Fruit fly (Drosophila melanogaster) whole organism, embryonic: ENCODE measurements around the gene CG42263.
A peak's percentile ranks its signal among the peaks of the same experiment; 100 is the strongest.

ENCODE experiments used
- Aef1 ChIP-seq: fragments of 200-800 bp; sonication (Bioruptor generic); IDR thresholded peaks from 3 replicates; pipeline ENCODE4 v1.3.6; 2022; ENCODE audit warnings: missing biosample characterization, missing genetic modification characterization
- Atf3 ChIP-seq: fragments of 200-800 bp; sonication (Bioruptor generic); optimal IDR thresholded peaks from 3 replicates; lab custom pipeline; 2016; ENCODE audit warnings: missing biosample characterization, missing genetic modification characterization
- BtbVII ChIP-seq: fragments of 200-800 bp; sonication (Bioruptor generic); optimal IDR thresholded peaks from 3 replicates; lab custom pipeline; 2017; ENCODE audit warnings: missing biosample characterization, mild to moderate bottlenecking, missing genetic modification characterization
- CG11696 ChIP-seq: fragments of 200-800 bp; sonication (Bioruptor generic); IDR thresholded peaks from 2 replicates; pipeline ENCODE4 v1.3.6; 2022; ENCODE audit warnings: missing biosample characterization, missing genetic modification characterization
- CG11723 ChIP-seq: fragments of 200-800 bp; sonication (Bioruptor generic); optimal IDR thresholded peaks from 2 replicates; lab custom pipeline; 2017; ENCODE audit warnings: missing biosample characterization, mild to moderate bottlenecking, missing genetic modification characterization
- CG12942 ChIP-seq: fragments of 200-800 bp; sonication (Bioruptor generic); optimal IDR thresholded peaks from 3 replicates; lab custom pipeline; 2016; ENCODE audit warnings: missing biosample characterization, missing genetic modification characterization
- CG13894 ChIP-seq: fragments of 200-800 bp; sonication (Bioruptor generic); optimal IDR thresholded peaks from 3 replicates; lab custom pipeline; 2018; ENCODE audit warnings: missing biosample characterization, mild to moderate bottlenecking, missing genetic modification characterization, moderate library complexity
- CG14860 ChIP-seq: fragments of 200-800 bp; sonication (Bioruptor generic); IDR thresholded peaks from 3 replicates; pipeline ENCODE4 v1.3.6; 2022; ENCODE audit warnings: missing biosample characterization, missing genetic modification characterization; ENCODE audit not compliant: partially characterized antibody
- CG1647 ChIP-seq: fragments of 200-800 bp; sonication (Bioruptor generic); optimal IDR thresholded peaks from 3 replicates; lab custom pipeline; 2016; ENCODE audit warnings: missing biosample characterization, missing genetic modification characterization
- CG34376 ChIP-seq: fragments of 200-800 bp; sonication (Bioruptor generic); optimal IDR thresholded peaks from 2 replicates; lab custom pipeline; 2018; ENCODE audit warnings: missing biosample characterization, mild to moderate bottlenecking, missing genetic modification characterization
- CG4328 ChIP-seq: fragments of 200-800 bp; sonication (Bioruptor generic); optimal IDR thresholded peaks from 3 replicates; lab custom pipeline; 2017; ENCODE audit warnings: missing biosample characterization, missing genetic modification reagents, missing genetic modification characterization
- CG4424 ChIP-seq: fragments of 200-800 bp; sonication (Bioruptor generic); optimal IDR thresholded peaks from 3 replicates; lab custom pipeline; 2016; ENCODE audit warnings: missing biosample characterization, missing genetic modification characterization
- CG4730 ChIP-seq: fragments of 200-800 bp; sonication (Bioruptor generic); IDR thresholded peaks from 2 replicates; pipeline ENCODE4 v1.3.6; 2022; ENCODE audit warnings: missing biosample characterization, missing genetic modification characterization
- CG4820 ChIP-seq: fragments of 200-800 bp; sonication (Bioruptor generic); optimal IDR thresholded peaks from 3 replicates; lab custom pipeline; 2016; ENCODE audit warnings: missing biosample characterization, missing genetic modification characterization
- CG6765 ChIP-seq: fragments of 200-800 bp; sonication (Bioruptor generic); optimal IDR thresholded peaks from 3 replicates; lab custom pipeline; 2017; ENCODE audit warnings: missing biosample characterization, mild to moderate bottlenecking, missing genetic modification characterization
- CG7556 ChIP-seq: fragments of 200-800 bp; sonication (Bioruptor generic); optimal IDR thresholded peaks from 2 replicates; lab custom pipeline; 2017; ENCODE audit warnings: missing biosample characterization, mild to moderate bottlenecking, missing genetic modification characterization
- CG8944 ChIP-seq: fragments of 200-800 bp; sonication (Bioruptor generic); optimal IDR thresholded peaks from 3 replicates; lab custom pipeline; 2016; ENCODE audit warnings: missing biosample characterization, missing genetic modification characterization
- CG9797 ChIP-seq: fragments of 200-800 bp; sonication (Bioruptor generic); optimal IDR thresholded peaks from 3 replicates; lab custom pipeline; 2018; ENCODE audit warnings: missing biosample characterization, mild to moderate bottlenecking, missing genetic modification characterization
- Camta ChIP-seq: fragments of 200-800 bp; sonication (Bioruptor generic); optimal IDR thresholded peaks from 2 replicates; lab custom pipeline; 2016; ENCODE audit warnings: missing biosample characterization, missing genetic modification characterization
- Dbx ChIP-seq: fragments of 200-800 bp; sonication (Bioruptor generic); IDR thresholded peaks from 3 replicates; pipeline ENCODE4 v1.3.6; 2022; ENCODE audit warnings: missing biosample characterization, missing genetic modification characterization
- Dek ChIP-seq: fragments of 200-800 bp; sonication (Bioruptor generic); optimal IDR thresholded peaks from 3 replicates; lab custom pipeline; 2019; ENCODE audit warnings: missing biosample characterization, mild to moderate bottlenecking, missing genetic modification characterization, moderate library complexity
- Doc2 ChIP-seq: fragments of 200-800 bp; sonication (Bioruptor generic); IDR thresholded peaks from 2 replicates; pipeline ENCODE4 v1.3.6; 2022; ENCODE audit warnings: missing biosample characterization, missing genetic modification characterization
- Dp ChIP-seq: fragments of 200-800 bp; sonication (Bioruptor generic); optimal IDR thresholded peaks from 2 replicates; lab custom pipeline; 2018; ENCODE audit warnings: missing biosample characterization, mild to moderate bottlenecking, missing genetic modification characterization, moderate library complexity
- Hmx ChIP-seq: fragments of 200-800 bp; sonication (Bioruptor generic); optimal IDR thresholded peaks from 2 replicates; lab custom pipeline; 2016; ENCODE audit warnings: missing biosample characterization, missing genetic modification characterization
- Hr3 ChIP-seq: fragments of 200-800 bp; sonication (Bioruptor generic); optimal IDR thresholded peaks from 3 replicates; lab custom pipeline; 2016; ENCODE audit warnings: missing biosample characterization, missing genetic modification characterization
- Hr39 ChIP-seq: fragments of >200 bp; optimal IDR thresholded peaks from 2 replicates; lab custom pipeline; 2017
- Mad ChIP-seq: fragments of 200-800 bp; sonication (Bioruptor generic); optimal IDR thresholded peaks from 2 replicates; lab custom pipeline; 2016; ENCODE audit warnings: missing biosample characterization, missing genetic modification characterization
- Nf-YB ChIP-seq: fragments of 200-800 bp; sonication (Bioruptor generic); optimal IDR thresholded peaks from 3 replicates; lab custom pipeline; 2019; ENCODE audit warnings: missing biosample characterization, mild to moderate bottlenecking, missing genetic modification characterization, moderate library complexity
- Rx ChIP-seq: fragments of 200-800 bp; sonication (Bioruptor generic); IDR thresholded peaks from 2 replicates; pipeline ENCODE4 v1.3.6; 2022; ENCODE audit warnings: missing biosample characterization, missing genetic modification characterization
- Spps ChIP-seq: fragments of 200-800 bp; sonication (Bioruptor generic); optimal IDR thresholded peaks from 2 replicates; lab custom pipeline; 2018; ENCODE audit warnings: missing biosample characterization, mild to moderate bottlenecking, missing genetic modification characterization
- ara ChIP-seq: fragments of 200-800 bp; sonication (Bioruptor generic); IDR thresholded peaks from 2 replicates; pipeline ENCODE4 v1.3.6; 2022; ENCODE audit warnings: missing biosample characterization, missing genetic modification characterization
- ato ChIP-seq: fragments of 200-800 bp; sonication (Bioruptor generic); IDR thresholded peaks from 2 replicates; pipeline ENCODE4 v1.3.6; 2022; ENCODE audit warnings: missing biosample characterization, missing genetic modification characterization; ENCODE audit not compliant: partially characterized antibody
- bcd ChIP-seq: fragments of 200-800 bp; sonication (Bioruptor generic); optimal IDR thresholded peaks from 2 replicates; lab custom pipeline; 2017; ENCODE audit warnings: missing biosample characterization, mild to moderate bottlenecking, missing genetic modification characterization
- cad ChIP-seq: fragments of >200 bp; optimal IDR thresholded peaks from 2 replicates; lab custom pipeline; 2017; ENCODE audit warnings: missing biosample characterization, missing genetic modification characterization
- danr ChIP-seq: fragments of 200-800 bp; sonication (Bioruptor generic); IDR thresholded peaks from 2 replicates; pipeline ENCODE4 v1.3.6; 2022; ENCODE audit warnings: missing biosample characterization, missing genetic modification characterization
- emc ChIP-seq: fragments of 200-800 bp; sonication (Bioruptor generic); optimal IDR thresholded peaks from 2 replicates; lab custom pipeline; 2016; ENCODE audit warnings: missing biosample characterization, missing genetic modification characterization
- eve ChIP-seq, 2 experiments: fragments of >200 bp; optimal IDR thresholded peaks; 2 replicates each; lab custom pipeline; 2017; ENCODE audit warnings: missing biosample characterization in 2 of 2, missing genetic modification characterization in 2 of 2
- gro ChIP-seq: fragments of 200-800 bp; sonication (Bioruptor generic); optimal IDR thresholded peaks from 2 replicates; lab custom pipeline; 2016; ENCODE audit warnings: missing biosample characterization, missing genetic modification characterization
- gsb-n ChIP-seq: fragments of 200-800 bp; sonication (Bioruptor generic); optimal IDR thresholded peaks from 3 replicates; lab custom pipeline; 2018; ENCODE audit warnings: missing biosample characterization, mild to moderate bottlenecking, missing genetic modification characterization
- hkb ChIP-seq, 2 experiments: fragments of 200-800 bp in 1 of 2; fragments of >200 bp in 1 of 2; sonication (Bioruptor generic) in 1 of 2; IDR thresholded peaks in 1 of 2; optimal IDR thresholded peaks in 1 of 2; 2 replicates each; pipeline versions ENCODE4 v1.3.6 to Lab custom; 2017 to 2022; ENCODE audit warnings: missing biosample characterization in 1 of 2, missing genetic modification characterization in 1 of 2
- insv ChIP-seq, 2 experiments: fragments of 200-800 bp; sonication (Bioruptor generic); optimal IDR thresholded peaks; 3 replicates each; lab custom pipeline; 2016 to 2018; ENCODE audit warnings: missing biosample characterization in 2 of 2, missing genetic modification characterization in 2 of 2
- lbe ChIP-seq: fragments of 200-800 bp; sonication (Bioruptor generic); optimal IDR thresholded peaks from 2 replicates; lab custom pipeline; 2016; ENCODE audit warnings: missing biosample characterization, mild to moderate bottlenecking, missing genetic modification characterization
- nmo ChIP-seq: fragments of 200-800 bp; sonication (Bioruptor generic); optimal IDR thresholded peaks from 2 replicates; lab custom pipeline; 2018; ENCODE audit warnings: missing biosample characterization, mild to moderate bottlenecking, missing genetic modification characterization, moderate library complexity
- onecut ChIP-seq: fragments of 200-800 bp; sonication (Bioruptor generic); IDR thresholded peaks from 2 replicates; pipeline ENCODE4 v1.3.6; 2022; ENCODE audit warnings: missing biosample characterization, missing genetic modification characterization
- pb ChIP-seq: fragments of 200-800 bp; sonication (Bioruptor generic); optimal IDR thresholded peaks from 3 replicates; lab custom pipeline; 2016; ENCODE audit warnings: missing biosample characterization, missing genetic modification characterization
- row ChIP-seq: fragments of 200-800 bp; sonication (Bioruptor generic); IDR thresholded peaks from 3 replicates; pipeline ENCODE4 v1.3.6; 2022; ENCODE audit warnings: missing biosample characterization, missing genetic modification characterization
- scrt ChIP-seq: fragments of 200-800 bp; sonication (Bioruptor generic); optimal IDR thresholded peaks from 2 replicates; lab custom pipeline; 2018; ENCODE audit warnings: missing biosample characterization, mild to moderate bottlenecking, missing genetic modification characterization, moderate library complexity
- sim ChIP-seq: fragments of 200-800 bp; sonication (Bioruptor generic); IDR thresholded peaks from 2 replicates; pipeline ENCODE4 v1.3.6; 2022; ENCODE audit warnings: missing biosample characterization, missing genetic modification characterization
- so ChIP-seq: fragments of 200-800 bp; sonication (Bioruptor generic); IDR thresholded peaks from 3 replicates; pipeline ENCODE4 v1.3.6; 2022; ENCODE audit warnings: missing biosample characterization, missing genetic modification characterization
- sob ChIP-seq: fragments of 200-800 bp; sonication (Bioruptor generic); IDR thresholded peaks from 2 replicates; pipeline ENCODE4 v1.3.6; 2022; ENCODE audit warnings: missing biosample characterization, missing genetic modification characterization
- wdn ChIP-seq: fragments of 200-800 bp; sonication (Bioruptor generic); IDR thresholded peaks from 2 replicates; pipeline ENCODE4 v1.3.6; 2022; ENCODE audit warnings: missing biosample characterization, missing genetic modification characterization
- wek ChIP-seq: fragments of 200-800 bp; sonication (Bioruptor generic); optimal IDR thresholded peaks from 3 replicates; lab custom pipeline; 2018; ENCODE audit warnings: missing biosample characterization, mild to moderate bottlenecking, missing genetic modification characterization, moderate library complexity

CG42263 gene

DNA sequence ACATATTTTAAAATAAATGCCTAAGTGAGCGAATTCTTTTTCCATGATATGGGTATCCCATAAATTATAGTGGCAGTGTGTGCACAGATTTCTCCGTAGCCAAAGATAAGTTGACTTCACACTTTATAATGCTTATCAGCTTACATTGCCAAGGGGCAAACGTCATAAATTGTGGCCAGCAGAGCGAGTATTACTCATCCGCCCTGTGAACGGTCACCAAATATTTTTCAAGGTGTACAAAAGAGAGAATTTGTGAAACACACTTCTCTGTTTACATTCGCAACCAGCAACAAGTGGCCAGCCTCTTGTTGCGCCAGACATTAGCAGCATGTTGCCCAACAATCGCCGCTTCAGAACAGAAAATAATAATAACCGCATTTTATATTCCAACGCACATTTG is 22.7 kb downstream of the CG42263 start (continued):
- TF ChIP-seq Atf3 (no peak), cad (GFP tag; lab: Kevin White, UChicago) (no peak), CG11696 (GFP tag; lab: Robert Waterston, UW) (no peak), CG14860 (GFP tag; lab: Robert Waterston, UW) (no peak), nmo (GFP tag; lab: Kevin White, UChicago) (no peak), Dp (no peak), eve (GFP tag; optimal IDR thresholded peaks at IDR 0.05; lab: Kevin White, UChicago) (no peak), CG4328 (no peak), CG34376 (GFP tag; lab: Kevin White, UChicago) (peak; percentile 86), Hr3 (GFP tag; lab: Kevin White, UChicago) (no peak), CG13894 (no peak), CG1647 (GFP tag; lab: Kevin White, UChicago) (no peak), danr (GFP tag; lab: Robert Waterston, UW) (no peak), row (GFP tag; lab: Robert Waterston, UW) (no peak; the same call in 2 of the 3 replicates), Doc2 (no peak), CG4424 (GFP tag; lab: Kevin White, UChicago) (peak; percentile 36), onecut (GFP tag; lab: Robert Waterston, UW) (peak; percentile 41; the same call in 1 of the 2 replicates), ara (GFP tag; lab: Robert Waterston, UW) (no peak; the same call in 1 of the 2 replicates), bcd (GFP tag; lab: Kevin White, UChicago) (no peak), Spps (no peak), Hr39 (no peak), gsb-n (no peak), emc (GFP tag; lab: Kevin White, UChicago) (no peak), Camta (no peak), scrt (GFP tag; lab: Kevin White, UChicago) (peak; percentile 69), CG6765 (GFP tag; lab: Kevin White, UChicago) (peak; percentile 3), insv (GFP tag; optimal IDR thresholded peaks at IDR 0.05; lab: Kevin White, UChicago) (peak in 1 of 2 experiments; percentile 12), gro (GFP tag; lab: Kevin White, UChicago) (peak; percentile 39), wdn (GFP tag; lab: Robert Waterston, UW) (no peak), so (GFP tag; lab: Robert Waterston, UW) (peak; percentile 15; the same call in 2 of the 3 replicates), Aef1 (GFP tag; lab: Robert Waterston, UW) (no peak), sim (no peak), Nf-YB (no peak), Rx (GFP tag; lab: Robert Waterston, UW) (no peak), sob (GFP tag; lab: Robert Waterston, UW) (peak; percentile 58; the same call in 1 of the 2 replicates), pb (GFP tag; lab: Kevin White, UChicago) (no peak), hkb (optimal IDR thresholded peaks at IDR 0.05; lab: Kevin White, UChicago) (no peak), hkb (GFP tag; IDR thresholded peaks at IDR 0.05; lab: Robert Waterston, UW) (peak; percentile 78), CG11723 (peak; percentile 25), Dek (no peak), CG9797 (GFP tag; lab: Kevin White, UChicago) (no peak), ato (GFP tag; lab: Robert Waterston, UW) (no peak), wek (GFP tag; lab: Kevin White, UChicago) (peak; percentile 78), Mad (GFP tag; lab: Kevin White, UChicago) (no peak), CG12942 (GFP tag; lab: Kevin White, UChicago) (peak; percentile 4), CG4730 (GFP tag; lab: Robert Waterston, UW) (no peak), CG7556 (GFP tag; lab: Kevin White, UChicago) (peak; percentile 22), lbe (GFP tag; lab: Kevin White, UChicago) (no peak), Hmx (GFP tag; lab: Kevin White, UChicago) (no peak), CG8944 (GFP tag; lab: Kevin White, UChicago) (no peak), Dbx (GFP tag; lab: Robert Waterston, UW) (peak; percentile 44; the same call in 1 of the 3 replicates), CG4820 (GFP tag; lab: Kevin White, UChicago) (no peak), BtbVII (GFP tag; lab: Kevin White, UChicago) (peak; percentile 77)
